Worm (Caenorhabditis elegans) whole organism, young adult: ENCODE measurements around the gene F47B8.3.

Source experiments
- B0336.3 ChIP-seq: fragments of 200-800 bp; sonication (Bioruptor generic); IDR thresholded peaks from 2 replicates; pipeline ENCODE4 v1.3.6; 2022; ENCODE audit warnings: missing genetic modification characterization, missing compliant biosample characterization
- C17E4.6 ChIP-seq: fragments of 200-800 bp; sonication (Bioruptor generic); IDR thresholded peaks from 2 replicates; pipeline ENCODE4 v1.3.6; 2022; ENCODE audit warnings: missing genetic modification reagents, missing genetic modification characterization, missing compliant biosample characterization
- D2030.7 ChIP-seq: fragments of 200-800 bp; sonication (Bioruptor generic); IDR thresholded peaks from 2 replicates; pipeline ENCODE4 v1.3.6; 2022; ENCODE audit warnings: missing genetic modification reagents, missing genetic modification characterization, missing compliant biosample characterization
- F33H1.4 ChIP-seq: fragments of 200-800 bp; sonication (Bioruptor generic); IDR thresholded peaks from 2 replicates; pipeline ENCODE4 v1.3.6; 2022; ENCODE audit warnings: missing genetic modification reagents, missing genetic modification characterization, missing compliant biosample characterization
- F52B5.7 ChIP-seq: sonication (generic microtip); optimal IDR thresholded peaks from 2 replicates; lab custom pipeline; 2016; ENCODE audit warnings: mild to moderate bottlenecking, missing genetic modification characterization, missing compliant biosample characterization
- F57A8.1 ChIP-seq: fragments of 200-800 bp; sonication (Bioruptor generic); optimal IDR thresholded peaks from 2 replicates; lab custom pipeline; 2018; ENCODE audit warnings: mild to moderate bottlenecking, missing genetic modification characterization, moderate library complexity, missing compliant biosample characterization
- F57C9.4 ChIP-seq: sonication (generic microtip); optimal IDR thresholded peaks from 2 replicates; lab custom pipeline; 2017; ENCODE audit warnings: mild to moderate bottlenecking, missing genetic modification characterization, missing compliant biosample characterization
- K11D2.4 ChIP-seq: fragments of 200-800 bp; sonication (Bioruptor generic); IDR thresholded peaks from 2 replicates; pipeline ENCODE4 v1.3.6; 2022; ENCODE audit warnings: missing genetic modification reagents, missing genetic modification characterization, missing compliant biosample characterization
- K12H6.12 ChIP-seq: fragments of 200-800 bp; sonication (Bioruptor generic); optimal IDR thresholded peaks from 2 replicates; lab custom pipeline; 2018; ENCODE audit warnings: mild to moderate bottlenecking, missing genetic modification characterization, missing compliant biosample characterization
- Y53G8AR.9 ChIP-seq: fragments of 200-800 bp; sonication (Bioruptor generic); conservative IDR thresholded peaks from 2 replicates; pipeline ENCODE4 v1.3.6; 2022; ENCODE audit warnings: missing genetic modification reagents, missing genetic modification characterization, missing compliant biosample characterization
- Y56A3A.18 ChIP-seq: fragments of 200-800 bp; sonication (Bioruptor generic); IDR thresholded peaks from 2 replicates; pipeline ENCODE4 v1.3.6; 2022; ENCODE audit warnings: missing genetic modification reagents, missing genetic modification characterization, missing compliant biosample characterization
- Y79H2A.3 ChIP-seq: fragments of 200-800 bp; sonication (Bioruptor generic); conservative IDR thresholded peaks from 2 replicates; pipeline ENCODE4 v1.3.6; 2022; ENCODE audit warnings: missing genetic modification reagents, missing genetic modification characterization, missing compliant biosample characterization
- Y95B8A.8 ChIP-seq: fragments of 200-800 bp; sonication (Bioruptor generic); IDR thresholded peaks from 2 replicates; pipeline ENCODE4 v1.3.6; 2022; ENCODE audit warnings: missing genetic modification reagents, missing genetic modification characterization, missing compliant biosample characterization
- ccch-3 ChIP-seq: fragments of 200-800 bp; sonication (Bioruptor generic); optimal IDR thresholded peaks from 2 replicates; lab custom pipeline; 2018; ENCODE audit warnings: mild to moderate bottlenecking, missing genetic modification characterization, missing compliant biosample characterization
- ceh-40 ChIP-seq: fragments of 200-800 bp; sonication (Bioruptor generic); IDR thresholded peaks from 2 replicates; pipeline ENCODE4 v1.3.6; 2022; ENCODE audit warnings: missing genetic modification characterization, missing compliant biosample characterization
- ceh-79 ChIP-seq: sonication (generic microtip); optimal IDR thresholded peaks from 2 replicates; lab custom pipeline; 2017; ENCODE audit warnings: mild to moderate bottlenecking, missing genetic modification characterization, missing compliant biosample characterization
- chd-7 ChIP-seq: sonication (generic microtip); optimal IDR thresholded peaks from 2 replicates; lab custom pipeline; 2016; ENCODE audit warnings: mild to moderate bottlenecking, missing genetic modification characterization, moderate library complexity, missing compliant biosample characterization
- die-1 ChIP-seq: sonication (generic microtip); optimal IDR thresholded peaks from 2 replicates; lab custom pipeline; 2016; ENCODE audit warnings: missing genotype, mild to moderate bottlenecking, missing genetic modification characterization, missing compliant biosample characterization
- dox-1 ChIP-seq: fragments of 200-800 bp; sonication (Bioruptor generic); IDR thresholded peaks from 2 replicates; pipeline ENCODE4 v1.3.6; 2022; ENCODE audit warnings: missing genetic modification reagents, missing genetic modification characterization, missing compliant biosample characterization
- efl-1 ChIP-seq: fragments of 150-350 bp; optimal IDR thresholded peaks from 2 replicates; lab custom pipeline; 2014; ENCODE audit warnings: missing biosample characterization, missing genetic modification reagents, missing genetic modification characterization
- egl-18 ChIP-seq: fragments of 200-800 bp; sonication (Bioruptor generic); IDR thresholded peaks from 2 replicates; pipeline ENCODE4 v1.3.6; 2022; ENCODE audit warnings: missing genetic modification reagents, missing genetic modification characterization, missing compliant biosample characterization
- ets-4 ChIP-seq: fragments of 200-800 bp; sonication (Bioruptor generic); optimal IDR thresholded peaks from 2 replicates; lab custom pipeline; 2018; ENCODE audit warnings: mild to moderate bottlenecking, missing genetic modification characterization, missing compliant biosample characterization
- gei-17 ChIP-seq: fragments of 200-800 bp; sonication (Bioruptor generic); optimal IDR thresholded peaks from 2 replicates; lab custom pipeline; 2018; ENCODE audit warnings: mild to moderate bottlenecking, missing genetic modification characterization, missing compliant biosample characterization
- him-1 ChIP-seq: sonication (generic microtip); optimal IDR thresholded peaks from 2 replicates; lab custom pipeline; 2016; ENCODE audit warnings: missing genotype, missing genetic modification reagents, missing genetic modification characterization, missing compliant biosample characterization
- hlh-12 ChIP-seq: sonication (generic microtip); optimal IDR thresholded peaks from 2 replicates; lab custom pipeline; 2016; ENCODE audit warnings: missing genetic modification characterization, missing compliant biosample characterization
- hsf-1 ChIP-seq: fragments of 200-800 bp; sonication (Bioruptor generic); IDR thresholded peaks from 2 replicates; pipeline ENCODE4 v1.3.6; 2022; ENCODE audit warnings: missing genetic modification reagents, missing genetic modification characterization, missing compliant biosample characterization
- let-526 ChIP-seq: fragments of 200-800 bp; sonication (Bioruptor generic); IDR thresholded peaks from 2 replicates; pipeline ENCODE4 v1.3.6; 2022; ENCODE audit warnings: missing genetic modification reagents, missing genetic modification characterization, missing compliant biosample characterization
- lin-26 ChIP-seq: fragments of 200-800 bp; sonication (Bioruptor generic); IDR thresholded peaks from 2 replicates; pipeline ENCODE4 v1.3.6; 2022; ENCODE audit warnings: missing genetic modification reagents, missing genetic modification characterization, missing compliant biosample characterization
- lin-54 ChIP-seq: fragments of 200-800 bp; sonication (Bioruptor generic); optimal IDR thresholded peaks from 2 replicates; lab custom pipeline; 2018; ENCODE audit warnings: mild to moderate bottlenecking, missing genetic modification characterization, missing compliant biosample characterization
- lsy-27 ChIP-seq: sonication (generic microtip); optimal IDR thresholded peaks from 2 replicates; lab custom pipeline; 2017; ENCODE audit warnings: missing genetic modification characterization, mild to moderate bottlenecking, missing compliant biosample characterization, antibody characterized with exemption, missing genotype, borderline replicate concordance; ENCODE audit not compliant: insufficient read depth
- madf-10 ChIP-seq: sonication (generic microtip); optimal IDR thresholded peaks from 2 replicates; lab custom pipeline; 2016; ENCODE audit warnings: mild to moderate bottlenecking, missing genetic modification characterization, missing compliant biosample characterization
- madf-3 ChIP-seq: fragments of 200-800 bp; sonication (Bioruptor generic); IDR thresholded peaks from 2 replicates; pipeline ENCODE4 v1.3.6; 2022; ENCODE audit warnings: missing genetic modification reagents, missing genetic modification characterization, missing compliant biosample characterization
- mcd-1 ChIP-seq: fragments of 200-800 bp; sonication (Bioruptor generic); IDR thresholded peaks from 2 replicates; pipeline ENCODE4 v1.3.6; 2022; ENCODE audit warnings: missing genetic modification reagents, missing genetic modification characterization, missing compliant biosample characterization
- mes-4 ChIP-seq: sonication (generic microtip); optimal IDR thresholded peaks from 2 replicates; lab custom pipeline; 2016; ENCODE audit warnings: missing genotype, missing genetic modification characterization, missing compliant biosample characterization
- mxl-1 ChIP-seq: sonication (generic microtip); optimal IDR thresholded peaks from 2 replicates; lab custom pipeline; 2016; ENCODE audit warnings: missing genetic modification characterization, missing compliant biosample characterization
- nfya-1 ChIP-seq: sonication (generic microtip); optimal IDR thresholded peaks from 2 replicates; lab custom pipeline; 2017; ENCODE audit warnings: antibody characterized with exemption, missing compliant biosample characterization, missing genetic modification characterization, borderline replicate concordance; ENCODE audit not compliant: insufficient read depth
- nfyb-1 ChIP-seq: fragments of 200-800 bp; sonication (Bioruptor generic); IDR thresholded peaks from 2 replicates; pipeline ENCODE4 v1.3.6; 2022; ENCODE audit warnings: missing genetic modification reagents, missing genetic modification characterization, missing compliant biosample characterization
- nhr-90 ChIP-seq: sonication (generic microtip); optimal IDR thresholded peaks from 2 replicates; lab custom pipeline; 2016; ENCODE audit warnings: missing genotype, mild to moderate bottlenecking, missing genetic modification characterization, missing compliant biosample characterization
- rec-8 ChIP-seq, 2 experiments: sonication (generic microtip); optimal IDR thresholded peaks; 2 replicates each; lab custom pipeline; 2016; ENCODE audit warnings: mild to moderate bottlenecking in 2 of 2, missing genetic modification characterization in 2 of 2, missing genetic modification reagents in 2 of 2, missing genotype in 2 of 2, missing biosample characterization in 1 of 2, missing compliant biosample characterization in 1 of 2, moderate library complexity in 1 of 2
- repo-1 ChIP-seq: sonication (generic microtip); optimal IDR thresholded peaks from 2 replicates; lab custom pipeline; 2017; ENCODE audit warnings: mild to moderate bottlenecking, missing genetic modification characterization, missing compliant biosample characterization
- sea-2 ChIP-seq: fragments of 200-800 bp; sonication (Bioruptor generic); IDR thresholded peaks from 2 replicates; pipeline ENCODE4 v1.3.6; 2022; ENCODE audit warnings: missing genetic modification characterization, missing compliant biosample characterization
- tlf-1 ChIP-seq: fragments of 200-800 bp; sonication (Bioruptor generic); optimal IDR thresholded peaks from 2 replicates; lab custom pipeline; 2018; ENCODE audit warnings: mild to moderate bottlenecking, missing genetic modification characterization, missing compliant biosample characterization
- unc-130 ChIP-seq: sonication (generic microtip); optimal IDR thresholded peaks from 2 replicates; lab custom pipeline; 2016; ENCODE audit warnings: missing genetic modification reagents, missing genetic modification characterization, missing compliant biosample characterization
- unc-62 ChIP-seq: fragments of 150-350 bp; optimal IDR thresholded peaks from 2 replicates; lab custom pipeline; 2014; ENCODE audit warnings: missing biosample characterization, missing genetic modification reagents, missing genetic modification characterization
- zfh-2 ChIP-seq: fragments of 200-800 bp; sonication (Bioruptor generic); conservative IDR thresholded peaks from 2 replicates; pipeline ENCODE4 v1.3.6; 2022; ENCODE audit warnings: missing genetic modification reagents, missing genetic modification characterization, missing compliant biosample characterization
- zim-3 ChIP-seq: sonication (generic microtip); optimal IDR thresholded peaks from 2 replicates; lab custom pipeline; 2017; ENCODE audit warnings: mild to moderate bottlenecking, missing genetic modification characterization, moderate library complexity, missing compliant biosample characterization
- ztf-28 ChIP-seq: fragments of 200-800 bp; sonication (Bioruptor generic); IDR thresholded peaks from 2 replicates; pipeline ENCODE4 v1.3.6; 2022; ENCODE audit warnings: missing genetic modification reagents, missing genetic modification characterization, missing compliant biosample characterization

The F47B8.3 gene

ce11 chrV:14354258-14354877 lies 31.6 kb upstream of the F47B8.3 start, which contains the start of gene Y49A3A.3 (continued):
- no peak for TF ChIP-seq ccch-3
- no peak for TF ChIP-seq K12H6.12 (tag; lab: Kevin White, UChicago)
- TF ChIP-seq lin-26 (GFP tag; lab: Robert Waterston, UW) = 0 out of 2 replicates have a peak, but pooled peaks have one; percentile 19
- TF ChIP-seq mcd-1 = peak; percentile 49
- TF ChIP-seq ets-4 = no peak
- no peak; the same call in 1 of the 2 replicates for TF ChIP-seq Y79H2A.3 (GFP tag; lab: Robert Waterston, UW)
- TF ChIP-seq unc-62 (GFP tag; lab: Kevin White, UChicago) = no peak
- TF ChIP-seq repo-1 = peak; percentile 95
- no peak for TF ChIP-seq egl-18 (GFP tag; lab: Robert Waterston, UW)
- no peak for TF ChIP-seq F57A8.1 (GFP tag; lab: Kevin White, UChicago)
- TF ChIP-seq ztf-28 (GFP tag; lab: Robert Waterston, UW) = no peak
- peak; percentile 94 for TF ChIP-seq B0336.3 (GFP tag; lab: Robert Waterston, UW)
- TF ChIP-seq mxl-1 = no peak
- no peak for TF ChIP-seq mes-4 (tag; lab: Kevin White, UChicago)
- TF ChIP-seq Y95B8A.8 (GFP tag; lab: Robert Waterston, UW) = peak; percentile 5; the same call in 1 of the 2 replicates

DNA sequence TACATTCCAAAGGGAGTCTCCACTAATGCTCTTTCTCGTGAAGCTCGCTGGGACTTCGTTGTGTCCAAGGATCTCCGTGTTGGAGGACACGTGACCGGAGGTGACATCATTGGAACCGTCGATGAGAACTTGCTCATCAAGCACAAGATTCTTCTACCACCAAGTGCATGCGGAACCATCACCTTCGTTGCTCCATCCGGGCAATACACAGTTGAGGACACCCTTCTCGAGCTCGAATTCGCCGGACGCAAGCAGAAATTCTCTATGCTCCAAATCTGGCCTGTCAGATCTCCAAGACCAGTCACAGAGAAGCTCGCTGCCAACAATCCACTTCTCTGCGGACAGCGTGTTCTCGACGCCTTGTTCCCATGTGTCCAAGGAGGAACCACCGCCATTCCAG lies 29.2 kb upstream of the F47B8.3 start:
- TF ChIP-seq gei-17 (GFP tag; lab: Kevin White, UChicago) (no peak), nhr-90 (tag; lab: Kevin White, UChicago) (no peak), mxl-1 (no peak), zfh-2 (GFP tag; lab: Robert Waterston, UW) (peak; percentile 49; the same call in 1 of the 2 replicates), rec-8 (tag; optimal IDR thresholded peaks at IDR 0.05; lab: Kevin White, UChicago) (no peak), nfyb-1 (GFP tag; lab: Robert Waterston, UW) (0 out of 2 replicates have a peak, but pooled peaks have one; percentile 23), K11D2.4 (0 out of 2 replicates have a peak, but pooled peaks have one; percentile 21), dox-1 (GFP tag; lab: Robert Waterston, UW) (0 out of 2 replicates have a peak, but pooled peaks have one; percentile 11), him-1 (no peak), madf-3 (GFP tag; lab: Robert Waterston, UW) (peak; percentile 27; the same call in 1 of the 2 replicates), nfya-1 (tag; lab: Kevin White, UChicago) (no peak), lsy-27 (tag; lab: Kevin White, UChicago) (no peak), D2030.7 (no peak), chd-7 (tag; lab: Kevin White, UChicago) (no peak), hsf-1 (GFP tag; lab: Robert Waterston, UW) (no peak), sea-2 (no peak), lin-54 (no peak), unc-130 (GFP tag; lab: Kevin White, UChicago) (no peak), repo-1 (no peak), Y53G8AR.9 (GFP tag; lab: Robert Waterston, UW) (no peak), F57C9.4 (tag; lab: Kevin White, UChicago) (no peak), ceh-40 (GFP tag; lab: Robert Waterston, UW) (no peak), F52B5.7 (tag; lab: Kevin White, UChicago) (no peak), Y56A3A.18 (GFP tag; lab: Robert Waterston, UW) (no peak), madf-10 (tag; lab: Kevin White, UChicago) (no peak), Y79H2A.3 (GFP tag; lab: Robert Waterston, UW) (no peak), let-526 (GFP tag; lab: Robert Waterston, UW) (no peak), F33H1.4 (GFP tag; lab: Robert Waterston, UW) (no peak), ceh-79 (tag; lab: Kevin White, UChicago) (no peak), tlf-1 (GFP tag; lab: Kevin White, UChicago) (no peak), zim-3 (tag; lab: Kevin White, UChicago) (no peak), lin-26 (GFP tag; lab: Robert Waterston, UW) (0 out of 2 replicates have a peak, but pooled peaks have one; percentile 9), efl-1 (no peak), C17E4.6 (GFP tag; lab: Robert Waterston, UW) (no peak), die-1 (tag; lab: Kevin White, UChicago) (no peak), hlh-12 (tag; lab: Kevin White, UChicago) (no peak)
